Fruit fly (Drosophila melanogaster) whole organism, embryonic: ENCODE measurements around the gene CG2747.

Experiments used
- C15 ChIP-seq: fragments of 200-800 bp; sonication (Bioruptor generic); IDR thresholded peaks from 3 replicates; pipeline ENCODE4 v1.3.6; 2022; ENCODE audit warnings: missing biosample characterization, missing genetic modification characterization
- CG10431 ChIP-seq: fragments of 200-800 bp; sonication (Bioruptor generic); optimal IDR thresholded peaks from 3 replicates; lab custom pipeline; 2018; ENCODE audit warnings: missing biosample characterization, mild to moderate bottlenecking, missing genetic modification characterization
- CG10543 ChIP-seq: fragments of 200-800 bp; sonication (Bioruptor generic); optimal IDR thresholded peaks from 3 replicates; lab custom pipeline; 2017; ENCODE audit warnings: missing biosample characterization, mild to moderate bottlenecking, missing genetic modification characterization, moderate library complexity
- CG10979 ChIP-seq: fragments of 200-800 bp; sonication (Bioruptor generic); optimal IDR thresholded peaks from 2 replicates; lab custom pipeline; 2018; ENCODE audit warnings: missing biosample characterization, mild to moderate bottlenecking, missing genetic modification characterization, moderate library complexity
- CG12104 ChIP-seq: fragments of 200-800 bp; sonication (Bioruptor generic); optimal IDR thresholded peaks from 3 replicates; lab custom pipeline; 2016; ENCODE audit warnings: missing biosample characterization, missing genetic modification characterization
- CG1233 ChIP-seq: fragments of 200-800 bp; sonication (Bioruptor generic); optimal IDR thresholded peaks from 4 replicates; lab custom pipeline; 2018; ENCODE audit warnings: missing biosample characterization, mild to moderate bottlenecking, missing genetic modification characterization
- CG12391 ChIP-seq: fragments of 200-800 bp; sonication (Bioruptor generic); optimal IDR thresholded peaks from 3 replicates; lab custom pipeline; 2018; ENCODE audit warnings: missing biosample characterization, mild to moderate bottlenecking, missing genetic modification characterization, moderate library complexity
- CG13287 ChIP-seq: fragments of 200-800 bp; sonication (Bioruptor generic); IDR thresholded peaks from 2 replicates; pipeline ENCODE4 v1.3.6; 2022; ENCODE audit warnings: missing biosample characterization, missing genetic modification characterization; ENCODE audit not compliant: partially characterized antibody
- CG13624 ChIP-seq: fragments of 200-800 bp; sonication (Bioruptor generic); optimal IDR thresholded peaks from 2 replicates; lab custom pipeline; 2016; ENCODE audit warnings: missing biosample characterization, missing genetic modification characterization
- CG14667 ChIP-seq: fragments of 200-800 bp; sonication (Bioruptor generic); IDR thresholded peaks from 2 replicates; pipeline ENCODE4 v1.3.6; 2022; ENCODE audit warnings: missing biosample characterization, missing genetic modification characterization
- CG14965 ChIP-seq: fragments of 200-800 bp; sonication (Bioruptor generic); optimal IDR thresholded peaks from 2 replicates; lab custom pipeline; 2016; ENCODE audit warnings: missing biosample characterization, missing genetic modification characterization, borderline replicate concordance
- CG15479 ChIP-seq: fragments of 200-800 bp; sonication (Bioruptor generic); optimal IDR thresholded peaks from 3 replicates; lab custom pipeline; 2019; ENCODE audit warnings: missing biosample characterization, mild to moderate bottlenecking, missing genetic modification characterization, moderate library complexity
- CG15601 ChIP-seq: fragments of 200-800 bp; sonication (Bioruptor generic); optimal IDR thresholded peaks from 3 replicates; lab custom pipeline; 2019; ENCODE audit warnings: missing biosample characterization, mild to moderate bottlenecking, missing genetic modification characterization, moderate library complexity
- CG15696 ChIP-seq: fragments of 200-800 bp; sonication (Bioruptor generic); optimal IDR thresholded peaks from 2 replicates; lab custom pipeline; 2019; ENCODE audit warnings: missing biosample characterization, mild to moderate bottlenecking, missing genetic modification characterization, moderate library complexity
- CG1602 ChIP-seq: fragments of 200-800 bp; sonication (Bioruptor generic); optimal IDR thresholded peaks from 3 replicates; lab custom pipeline; 2016; ENCODE audit warnings: missing biosample characterization, missing genetic modification characterization
- CG16863 ChIP-seq: fragments of 200-800 bp; sonication (Bioruptor generic); optimal IDR thresholded peaks from 3 replicates; lab custom pipeline; 2016; ENCODE audit warnings: missing biosample characterization, missing genetic modification characterization
- CG2875 ChIP-seq: fragments of 200-800 bp; sonication (Bioruptor generic); optimal IDR thresholded peaks from 2 replicates; lab custom pipeline; 2017; ENCODE audit warnings: missing biosample characterization, mild to moderate bottlenecking, missing genetic modification characterization, missing genetic modification reagents
- CG30431 ChIP-seq: fragments of 200-800 bp; sonication (Bioruptor generic); optimal IDR thresholded peaks from 2 replicates; lab custom pipeline; 2017; ENCODE audit warnings: missing biosample characterization, missing genetic modification characterization
- CG3847 ChIP-seq: fragments of 200-800 bp; sonication (Bioruptor generic); IDR thresholded peaks from 2 replicates; pipeline ENCODE4 v1.3.6; 2022; ENCODE audit warnings: missing biosample characterization, missing genetic modification characterization
- CG3995 ChIP-seq: fragments of 200-800 bp; sonication (Bioruptor generic); optimal IDR thresholded peaks from 3 replicates; lab custom pipeline; 2016; ENCODE audit warnings: missing biosample characterization, missing genetic modification characterization
- CG6272 ChIP-seq: fragments of 200-800 bp; sonication (Bioruptor generic); IDR thresholded peaks from 2 replicates; pipeline ENCODE4 v1.3.6; 2022; ENCODE audit warnings: missing biosample characterization, missing genetic modification characterization
- CG7786 ChIP-seq: fragments of 200-800 bp; sonication (Bioruptor generic); optimal IDR thresholded peaks from 2 replicates; lab custom pipeline; 2016; ENCODE audit warnings: missing biosample characterization, missing genetic modification characterization
- CG8765 ChIP-seq: fragments of 200-800 bp; sonication (Bioruptor generic); IDR thresholded peaks from 2 replicates; pipeline ENCODE4 v1.3.6; 2022; ENCODE audit warnings: missing biosample characterization, missing genetic modification characterization
- CHES-1-like ChIP-seq: fragments of 200-800 bp; sonication (Bioruptor generic); optimal IDR thresholded peaks from 2 replicates; lab custom pipeline; 2016; ENCODE audit warnings: missing biosample characterization, missing genetic modification characterization
- Gsc ChIP-seq: fragments of 200-800 bp; sonication (Bioruptor generic); IDR thresholded peaks from 2 replicates; pipeline ENCODE4 v1.3.6; 2022; ENCODE audit warnings: missing biosample characterization, missing genetic modification characterization
- HHEX ChIP-seq: fragments of 200-800 bp; sonication (Bioruptor generic); optimal IDR thresholded peaks from 3 replicates; lab custom pipeline; 2017; ENCODE audit warnings: missing biosample characterization, mild to moderate bottlenecking, missing genetic modification characterization, missing genetic modification reagents
- Hand ChIP-seq: fragments of 200-800 bp; sonication (Bioruptor generic); optimal IDR thresholded peaks from 2 replicates; lab custom pipeline; 2017; ENCODE audit warnings: mild to moderate bottlenecking, missing biosample characterization, missing genetic modification reagents, missing genetic modification characterization
- Hey ChIP-seq: fragments of 200-800 bp; sonication (Bioruptor generic); optimal IDR thresholded peaks from 3 replicates; lab custom pipeline; 2018; ENCODE audit warnings: missing biosample characterization, mild to moderate bottlenecking, missing genetic modification characterization
- Hmr ChIP-seq: fragments of 200-800 bp; sonication (Bioruptor generic); optimal IDR thresholded peaks from 3 replicates; lab custom pipeline; 2017; ENCODE audit warnings: mild to moderate bottlenecking, missing biosample characterization, missing genetic modification reagents, missing genetic modification characterization
- Hr78 ChIP-seq, 2 experiments: fragments of 200-800 bp in 1 of 2; fragments of >200 bp in 1 of 2; sonication (Bioruptor generic) in 1 of 2; optimal IDR thresholded peaks; 2 replicates each; lab custom pipeline; 2017 to 2019; ENCODE audit warnings: missing biosample characterization in 2 of 2, missing genetic modification characterization in 2 of 2, mild to moderate bottlenecking in 1 of 2, moderate library complexity in 1 of 2
- NK7.1 ChIP-seq: fragments of 200-800 bp; sonication (Bioruptor generic); optimal IDR thresholded peaks from 3 replicates; lab custom pipeline; 2016; ENCODE audit warnings: missing biosample characterization, missing genetic modification characterization
- Neu2 ChIP-seq: fragments of 200-800 bp; sonication (Bioruptor generic); optimal IDR thresholded peaks from 3 replicates; lab custom pipeline; 2016; ENCODE audit warnings: missing biosample characterization, missing genetic modification characterization, borderline replicate concordance
- Optix ChIP-seq: fragments of 200-800 bp; sonication (Bioruptor generic); IDR thresholded peaks from 3 replicates; pipeline ENCODE4 v1.3.6; 2022; ENCODE audit warnings: missing biosample characterization, missing genetic modification characterization
- Ptx1 ChIP-seq: fragments of 200-800 bp; sonication (Bioruptor generic); IDR thresholded peaks from 2 replicates; pipeline ENCODE4 v1.3.6; 2022; ENCODE audit warnings: missing biosample characterization, missing genetic modification characterization
- Side ChIP-seq: fragments of 200-800 bp; sonication (Bioruptor generic); optimal IDR thresholded peaks from 2 replicates; lab custom pipeline; 2016; ENCODE audit warnings: missing biosample characterization, missing genetic modification characterization
- Vsx1 ChIP-seq: fragments of 200-800 bp; sonication (Bioruptor generic); optimal IDR thresholded peaks from 2 replicates; lab custom pipeline; 2017; ENCODE audit warnings: missing biosample characterization, mild to moderate bottlenecking, missing genetic modification characterization, missing genetic modification reagents
- aop ChIP-seq: fragments of 200-800 bp; sonication (Bioruptor generic); IDR thresholded peaks from 2 replicates; pipeline ENCODE4 v1.3.6; 2022; ENCODE audit warnings: missing biosample characterization, missing genetic modification characterization
- az2 ChIP-seq: fragments of 200-800 bp; sonication (Bioruptor generic); optimal IDR thresholded peaks from 3 replicates; lab custom pipeline; 2016; ENCODE audit warnings: missing biosample characterization, missing genetic modification characterization
- bab2 ChIP-seq: fragments of 200-800 bp; sonication (Bioruptor generic); optimal IDR thresholded peaks from 2 replicates; lab custom pipeline; 2016; ENCODE audit warnings: missing biosample characterization, missing genetic modification characterization
- bigmax ChIP-seq: fragments of 200-800 bp; sonication (Bioruptor generic); optimal IDR thresholded peaks from 2 replicates; lab custom pipeline; 2018; ENCODE audit warnings: missing biosample characterization, mild to moderate bottlenecking, missing genetic modification characterization
- cad ChIP-seq: fragments of >200 bp; optimal IDR thresholded peaks from 2 replicates; lab custom pipeline; 2017; ENCODE audit warnings: missing biosample characterization, missing genetic modification characterization
- chm ChIP-seq: fragments of 200-800 bp; sonication (Bioruptor generic); IDR thresholded peaks from 2 replicates; pipeline ENCODE4 v1.3.6; 2022; ENCODE audit warnings: missing biosample characterization, missing genetic modification characterization
- dati ChIP-seq: fragments of 200-800 bp; sonication (Bioruptor generic); IDR thresholded peaks from 2 replicates; pipeline ENCODE4 v1.3.6; 2022; ENCODE audit warnings: missing biosample characterization, missing genetic modification characterization
- hkb ChIP-seq, 2 experiments: fragments of 200-800 bp in 1 of 2; fragments of >200 bp in 1 of 2; sonication (Bioruptor generic) in 1 of 2; IDR thresholded peaks in 1 of 2; optimal IDR thresholded peaks in 1 of 2; 2 replicates each; pipeline versions ENCODE4 v1.3.6 to Lab custom; 2017 to 2022; ENCODE audit warnings: missing biosample characterization in 1 of 2, missing genetic modification characterization in 1 of 2
- lola ChIP-seq, 3 experiments: fragments of >200 bp in 2 of 3; fragments of 200-800 bp in 1 of 3; sonication (Bioruptor generic) in 1 of 3; optimal IDR thresholded peaks; 2 replicates each; lab custom pipeline; 2017 to 2019; ENCODE audit warnings: missing biosample characterization in 3 of 3, missing genetic modification characterization in 3 of 3, mild to moderate bottlenecking in 1 of 3, moderate library complexity in 1 of 3
- luna ChIP-seq: fragments of 200-800 bp; sonication (Bioruptor generic); optimal IDR thresholded peaks from 2 replicates; lab custom pipeline; 2016; ENCODE audit warnings: missing biosample characterization, missing genetic modification characterization
- nom ChIP-seq: fragments of 200-800 bp; sonication (Bioruptor generic); optimal IDR thresholded peaks from 2 replicates; lab custom pipeline; 2017; ENCODE audit warnings: missing biosample characterization, missing genetic modification characterization, mild to moderate bottlenecking, moderate library complexity, missing genetic modification reagents
- org-1 ChIP-seq: fragments of 200-800 bp; sonication (Bioruptor generic); optimal IDR thresholded peaks from 2 replicates; lab custom pipeline; 2017; ENCODE audit warnings: missing biosample characterization, missing genetic modification characterization
- scrt ChIP-seq: fragments of 200-800 bp; sonication (Bioruptor generic); optimal IDR thresholded peaks from 2 replicates; lab custom pipeline; 2018; ENCODE audit warnings: missing biosample characterization, mild to moderate bottlenecking, missing genetic modification characterization, moderate library complexity
- slbo ChIP-seq: fragments of 200-800 bp; sonication (Bioruptor generic); IDR thresholded peaks from 2 replicates; pipeline ENCODE4 v1.3.6; 2022; ENCODE audit warnings: missing biosample characterization, missing genetic modification characterization
- unc-4 ChIP-seq: fragments of 200-800 bp; sonication (Bioruptor generic); IDR thresholded peaks from 2 replicates; pipeline ENCODE4 v1.3.6; 2022; ENCODE audit warnings: missing biosample characterization, missing genetic modification characterization; ENCODE audit not compliant: partially characterized antibody

Gene CG2747

DNA sequence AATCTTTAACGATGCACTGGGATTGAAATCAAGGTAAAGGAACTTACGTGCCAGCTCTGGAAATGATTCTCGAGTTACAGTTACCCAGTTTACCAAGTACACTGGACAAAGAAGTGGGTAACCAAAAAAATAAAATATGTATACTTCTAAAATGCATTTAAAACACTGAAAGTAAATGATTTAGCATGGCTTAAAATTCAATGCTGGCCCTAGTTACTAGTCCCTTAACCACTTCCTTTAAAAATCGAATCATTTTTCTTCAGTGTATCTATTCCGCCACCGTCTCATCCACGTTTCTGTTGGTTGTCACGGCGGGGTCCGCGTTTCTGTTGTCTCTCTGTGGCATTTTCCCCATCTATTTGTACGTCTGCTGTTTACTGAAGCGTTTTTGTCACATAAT is 42.0 kb upstream of the CG2747 start (continued):
- TF ChIP-seq CG10431 (GFP tag; lab: Kevin White, UChicago) (no peak), Vsx1 (no peak), CG16863 (GFP tag; lab: Kevin White, UChicago) (no peak), NK7.1 (GFP tag; lab: Kevin White, UChicago) (no peak), CG15479 (GFP tag; lab: Kevin White, UChicago) (no peak), CHES-1-like (no peak), chm (GFP tag; lab: Robert Waterston, UW) (no peak), bab2 (GFP tag; lab: Kevin White, UChicago) (no peak), scrt (peak; percentile 18), Gsc (GFP tag; lab: Robert Waterston, UW) (no peak), CG1602 (GFP tag; lab: Kevin White, UChicago) (no peak), slbo (GFP tag; lab: Robert Waterston, UW) (peak; percentile 59), CG3847 (GFP tag; lab: Robert Waterston, UW) (no peak), CG10543 (GFP tag; lab: Kevin White, UChicago) (no peak), nom (GFP tag; lab: Kevin White, UChicago) (no peak), CG6272 (no peak), CG12391 (tag; lab: Kevin White, UChicago) (no peak), hkb (optimal IDR thresholded peaks at IDR 0.05; lab: Kevin White, UChicago) (no peak), hkb (GFP tag; IDR thresholded peaks at IDR 0.05; lab: Robert Waterston, UW) (no peak), luna (GFP tag; lab: Kevin White, UChicago) (no peak), HHEX (GFP tag; lab: Kevin White, UChicago) (no peak), CG13624 (GFP tag; lab: Kevin White, UChicago) (no peak), CG15696 (tag; lab: Kevin White, UChicago) (no peak), CG12104 (GFP tag; lab: Kevin White, UChicago) (no peak), CG3995 (GFP tag; lab: Kevin White, UChicago) (no peak), lola (GFP tag; optimal IDR thresholded peaks at IDR 0.05; lab: Kevin White, UChicago) (no peak), dati (GFP tag; lab: Robert Waterston, UW) (no peak), Hand (GFP tag; lab: Kevin White, UChicago) (no peak), aop (GFP tag; lab: Robert Waterston, UW) (no peak), CG2875 (GFP tag; lab: Kevin White, UChicago) (no peak), Neu2 (GFP tag; lab: Kevin White, UChicago) (no peak), Optix (GFP tag; lab: Robert Waterston, UW) (no peak), CG1233 (no peak), CG10979 (tag; lab: Kevin White, UChicago) (no peak), cad (GFP tag; lab: Kevin White, UChicago) (no peak), CG7786 (GFP tag; lab: Kevin White, UChicago) (peak; percentile 4), CG8765 (GFP tag; lab: Robert Waterston, UW) (no peak), Ptx1 (GFP tag; lab: Robert Waterston, UW) (0 out of 2 replicates have a peak, but pooled peaks have one; percentile 46), Side (GFP tag; lab: Kevin White, UChicago) (no peak), az2 (peak; percentile 2), org-1 (GFP tag; lab: Kevin White, UChicago) (peak; percentile 33), unc-4 (GFP tag; lab: Robert Waterston, UW) (no peak), bigmax (no peak), CG30431 (GFP tag; lab: Kevin White, UChicago) (peak; percentile 28), Hmr (GFP tag; lab: Kevin White, UChicago) (peak; percentile 59), C15 (GFP tag; lab: Robert Waterston, UW) (no peak), CG14965 (GFP tag; lab: Kevin White, UChicago) (no peak), CG15601 (tag; lab: Kevin White, UChicago) (no peak), Hey (tag; lab: Kevin White, UChicago) (no peak), Hr78 (GFP tag; optimal IDR thresholded peaks at IDR 0.05; lab: Kevin White, UChicago) (no peak), CG14667 (no peak), CG13287 (no peak)
